Fruit fly (Drosophila melanogaster) whole organism, embryonic: ENCODE results near the gene lectin-33A.

ENCODE experiments used
- CG12071 ChIP-seq: fragments of 200-800 bp; sonication (Bioruptor generic); optimal IDR thresholded peaks from 3 replicates; lab custom pipeline; 2018; ENCODE audit warnings: missing biosample characterization, mild to moderate bottlenecking, missing genetic modification characterization
- CG12236 ChIP-seq: fragments of 200-800 bp; sonication (Bioruptor generic); optimal IDR thresholded peaks from 2 replicates; lab custom pipeline; 2016; ENCODE audit warnings: missing biosample characterization, missing genetic modification characterization
- CG14014 ChIP-seq: fragments of 200-800 bp; sonication (Bioruptor generic); IDR thresholded peaks from 2 replicates; pipeline ENCODE4 v1.3.6; 2022; ENCODE audit warnings: missing biosample characterization, missing genetic modification characterization
- CG14441 ChIP-seq: fragments of 200-800 bp; sonication (Bioruptor generic); IDR thresholded peaks from 2 replicates; pipeline ENCODE4 v1.3.6; 2022; ENCODE audit warnings: missing biosample characterization, missing genetic modification characterization
- CG14710 ChIP-seq: fragments of 200-800 bp; sonication (Bioruptor generic); optimal IDR thresholded peaks from 3 replicates; lab custom pipeline; 2019; ENCODE audit warnings: missing biosample characterization, mild to moderate bottlenecking, missing genetic modification characterization, moderate library complexity
- CG15011 ChIP-seq: fragments of 200-800 bp; sonication (Bioruptor generic); optimal IDR thresholded peaks from 3 replicates; lab custom pipeline; 2018; ENCODE audit warnings: missing biosample characterization, mild to moderate bottlenecking, missing genetic modification characterization
- CG15601 ChIP-seq: fragments of 200-800 bp; sonication (Bioruptor generic); optimal IDR thresholded peaks from 3 replicates; lab custom pipeline; 2019; ENCODE audit warnings: missing biosample characterization, mild to moderate bottlenecking, missing genetic modification characterization, moderate library complexity
- CG1603 ChIP-seq: fragments of 200-800 bp; sonication (Bioruptor generic); optimal IDR thresholded peaks from 2 replicates; lab custom pipeline; 2019; ENCODE audit warnings: missing biosample characterization, mild to moderate bottlenecking, missing genetic modification characterization, moderate library complexity
- CG16813 ChIP-seq: fragments of 200-800 bp; sonication (Bioruptor generic); IDR thresholded peaks from 3 replicates; pipeline ENCODE4 v1.3.6; 2022; ENCODE audit warnings: missing biosample characterization, missing genetic modification characterization; ENCODE audit not compliant: partially characterized antibody
- CG2120 ChIP-seq: fragments of 200-800 bp; sonication (Bioruptor generic); optimal IDR thresholded peaks from 3 replicates; lab custom pipeline; 2016; ENCODE audit warnings: missing biosample characterization, missing genetic modification characterization
- CG2202 ChIP-seq: fragments of 200-800 bp; sonication (Bioruptor generic); optimal IDR thresholded peaks from 2 replicates; lab custom pipeline; 2018; ENCODE audit warnings: missing biosample characterization, mild to moderate bottlenecking, missing genetic modification characterization
- CG2875 ChIP-seq: fragments of 200-800 bp; sonication (Bioruptor generic); optimal IDR thresholded peaks from 2 replicates; lab custom pipeline; 2017; ENCODE audit warnings: missing biosample characterization, mild to moderate bottlenecking, missing genetic modification characterization, missing genetic modification reagents
- CG34224 ChIP-seq: fragments of 200-800 bp; sonication (Bioruptor generic); IDR thresholded peaks from 3 replicates; pipeline ENCODE4 v1.3.6; 2022; ENCODE audit warnings: missing biosample characterization, missing genetic modification characterization; ENCODE audit not compliant: partially characterized antibody
- CG34422 ChIP-seq: fragments of 200-800 bp; sonication (Bioruptor generic); IDR thresholded peaks from 3 replicates; pipeline ENCODE4 v1.3.6; 2022; ENCODE audit warnings: missing biosample characterization, missing genetic modification characterization
- CG6254 ChIP-seq: fragments of 200-800 bp; sonication (Bioruptor generic); optimal IDR thresholded peaks from 3 replicates; lab custom pipeline; 2017; ENCODE audit warnings: mild to moderate bottlenecking, missing biosample characterization, missing genetic modification reagents, missing genetic modification characterization
- CG6272 ChIP-seq: fragments of 200-800 bp; sonication (Bioruptor generic); IDR thresholded peaks from 2 replicates; pipeline ENCODE4 v1.3.6; 2022; ENCODE audit warnings: missing biosample characterization, missing genetic modification characterization
- CG6813 ChIP-seq: fragments of 200-800 bp; sonication (Bioruptor generic); optimal IDR thresholded peaks from 2 replicates; lab custom pipeline; 2017; ENCODE audit warnings: missing biosample characterization, missing genetic modification characterization, mild to moderate bottlenecking, moderate library complexity, missing genetic modification reagents
- CG8924 ChIP-seq: fragments of 200-800 bp; optimal IDR thresholded peaks from 3 replicates; lab custom pipeline; 2019; ENCODE audit warnings: missing biosample characterization, mild to moderate bottlenecking, missing genetic modification characterization, moderate library complexity
- Camta ChIP-seq: fragments of 200-800 bp; sonication (Bioruptor generic); optimal IDR thresholded peaks from 2 replicates; lab custom pipeline; 2016; ENCODE audit warnings: missing biosample characterization, missing genetic modification characterization
- Dbx ChIP-seq: fragments of 200-800 bp; sonication (Bioruptor generic); IDR thresholded peaks from 3 replicates; pipeline ENCODE4 v1.3.6; 2022; ENCODE audit warnings: missing biosample characterization, missing genetic modification characterization
- Dip3 ChIP-seq: fragments of 200-800 bp; sonication (Bioruptor generic); optimal IDR thresholded peaks from 3 replicates; lab custom pipeline; 2016; ENCODE audit warnings: missing biosample characterization, missing genetic modification characterization
- Jarid2 ChIP-seq: fragments of 200-800 bp; sonication (Bioruptor generic); optimal IDR thresholded peaks from 3 replicates; lab custom pipeline; 2017; ENCODE audit warnings: mild to moderate bottlenecking, missing biosample characterization, missing genetic modification reagents, missing genetic modification characterization
- Mrtf ChIP-seq: fragments of 200-800 bp; sonication (Bioruptor generic); IDR thresholded peaks from 3 replicates; pipeline ENCODE4 v1.3.6; 2022; ENCODE audit warnings: missing biosample characterization, missing genetic modification characterization
- Myb ChIP-seq: fragments of 200-800 bp; sonication (Bioruptor generic); optimal IDR thresholded peaks from 2 replicates; lab custom pipeline; 2016; ENCODE audit warnings: missing biosample characterization, missing genetic modification characterization
- Oli ChIP-seq: fragments of 200-800 bp; sonication (Bioruptor generic); optimal IDR thresholded peaks from 2 replicates; lab custom pipeline; 2018; ENCODE audit warnings: missing biosample characterization, mild to moderate bottlenecking, missing genetic modification characterization, moderate library complexity
- Pdp1 ChIP-seq, 2 experiments: fragments of 200-800 bp; sonication (Bioruptor generic); optimal IDR thresholded peaks; 3 replicates each; lab custom pipeline; 2016; ENCODE audit warnings: missing biosample characterization in 2 of 2, missing genetic modification characterization in 2 of 2, mild to moderate bottlenecking in 1 of 2, moderate library complexity in 1 of 2
- Ravus ChIP-seq: fragments of 200-800 bp; sonication (Bioruptor generic); IDR thresholded peaks from 2 replicates; pipeline ENCODE4 v1.3.6; 2022; ENCODE audit warnings: missing biosample characterization, missing genetic modification characterization
- Tbp ChIP-seq: fragments of >200 bp; optimal IDR thresholded peaks from 2 replicates; lab custom pipeline; 2018; ENCODE audit warnings: missing biosample characterization, missing genetic modification characterization
- Vsx1 ChIP-seq: fragments of 200-800 bp; sonication (Bioruptor generic); optimal IDR thresholded peaks from 2 replicates; lab custom pipeline; 2017; ENCODE audit warnings: missing biosample characterization, mild to moderate bottlenecking, missing genetic modification characterization, missing genetic modification reagents
- YL-1 ChIP-seq: fragments of 200-800 bp; sonication (Bioruptor generic); optimal IDR thresholded peaks from 3 replicates; lab custom pipeline; 2017; ENCODE audit warnings: missing biosample characterization, mild to moderate bottlenecking, missing genetic modification characterization
- ara ChIP-seq: fragments of 200-800 bp; sonication (Bioruptor generic); IDR thresholded peaks from 2 replicates; pipeline ENCODE4 v1.3.6; 2022; ENCODE audit warnings: missing biosample characterization, missing genetic modification characterization
- caup ChIP-seq: fragments of 200-800 bp; sonication (Bioruptor generic); optimal IDR thresholded peaks from 3 replicates; lab custom pipeline; 2017; ENCODE audit warnings: missing biosample characterization, mild to moderate bottlenecking, missing genetic modification characterization, moderate library complexity; ENCODE audit not compliant: severe bottlenecking
- cg ChIP-seq: fragments of 200-800 bp; sonication (Bioruptor generic); optimal IDR thresholded peaks from 3 replicates; lab custom pipeline; 2019; ENCODE audit warnings: missing biosample characterization, mild to moderate bottlenecking, missing genetic modification characterization, moderate library complexity
- dpn ChIP-seq, 2 experiments: fragments of 200-800 bp; sonication (Bioruptor generic); optimal IDR thresholded peaks; 3 replicates each; lab custom pipeline; 2016; ENCODE audit warnings: missing biosample characterization in 2 of 2, missing genetic modification characterization in 2 of 2
- fd3F ChIP-seq: fragments of 200-800 bp; sonication (Bioruptor generic); optimal IDR thresholded peaks from 2 replicates; lab custom pipeline; 2018; ENCODE audit warnings: missing biosample characterization, mild to moderate bottlenecking, missing genetic modification characterization, moderate library complexity
- gro ChIP-seq: fragments of 200-800 bp; sonication (Bioruptor generic); optimal IDR thresholded peaks from 2 replicates; lab custom pipeline; 2016; ENCODE audit warnings: missing biosample characterization, missing genetic modification characterization
- hkb ChIP-seq, 2 experiments: fragments of 200-800 bp in 1 of 2; fragments of >200 bp in 1 of 2; sonication (Bioruptor generic) in 1 of 2; IDR thresholded peaks in 1 of 2; optimal IDR thresholded peaks in 1 of 2; 2 replicates each; pipeline versions ENCODE4 v1.3.6 to Lab custom; 2017 to 2022; ENCODE audit warnings: missing biosample characterization in 1 of 2, missing genetic modification characterization in 1 of 2
- knrl ChIP-seq: fragments of 200-800 bp; sonication (Bioruptor generic); IDR thresholded peaks from 3 replicates; pipeline ENCODE4 v1.3.6; 2022; ENCODE audit warnings: missing biosample characterization, missing genetic modification characterization; ENCODE audit not compliant: partially characterized antibody
- nom ChIP-seq: fragments of 200-800 bp; sonication (Bioruptor generic); optimal IDR thresholded peaks from 2 replicates; lab custom pipeline; 2017; ENCODE audit warnings: missing biosample characterization, missing genetic modification characterization, mild to moderate bottlenecking, moderate library complexity, missing genetic modification reagents
- pb ChIP-seq: fragments of 200-800 bp; sonication (Bioruptor generic); optimal IDR thresholded peaks from 3 replicates; lab custom pipeline; 2016; ENCODE audit warnings: missing biosample characterization, missing genetic modification characterization
- peb ChIP-seq: fragments of 200-800 bp; sonication (Bioruptor generic); IDR thresholded peaks from 2 replicates; pipeline ENCODE4 v1.3.6; 2022; ENCODE audit warnings: missing biosample characterization, missing genetic modification characterization
- psq ChIP-seq: fragments of 200-800 bp; sonication (Bioruptor generic); optimal IDR thresholded peaks from 2 replicates; lab custom pipeline; 2017; ENCODE audit warnings: missing biosample characterization, missing genetic modification characterization
- ranshi ChIP-seq: fragments of 200-800 bp; sonication (Bioruptor generic); IDR thresholded peaks from 2 replicates; pipeline ENCODE4 v1.3.6; 2022; ENCODE audit warnings: missing biosample characterization, missing genetic modification characterization
- ro ChIP-seq: fragments of 200-800 bp; sonication (Bioruptor generic); IDR thresholded peaks from 2 replicates; pipeline ENCODE4 v1.3.6; 2022; ENCODE audit warnings: missing biosample characterization, missing genetic modification characterization
- salm ChIP-seq: fragments of 200-800 bp; sonication (Bioruptor generic); optimal IDR thresholded peaks from 2 replicates; lab custom pipeline; 2018; ENCODE audit warnings: missing biosample characterization, mild to moderate bottlenecking, missing genetic modification characterization
- sens ChIP-seq: fragments of 200-800 bp; sonication (Bioruptor generic); peaks from one replicate; lab custom pipeline; 2016; ENCODE audit warnings: missing biosample characterization, missing genetic modification characterization
- stc ChIP-seq: fragments of 200-800 bp; sonication (Bioruptor generic); IDR thresholded peaks from 2 replicates; pipeline ENCODE4 v1.3.6; 2022; ENCODE audit warnings: missing biosample characterization, missing genetic modification characterization
- stwl ChIP-seq: fragments of 200-800 bp; sonication (Bioruptor generic); optimal IDR thresholded peaks from 3 replicates; lab custom pipeline; 2018; ENCODE audit warnings: missing biosample characterization, mild to moderate bottlenecking, missing genetic modification characterization, moderate library complexity
- wdn ChIP-seq: fragments of 200-800 bp; sonication (Bioruptor generic); IDR thresholded peaks from 2 replicates; pipeline ENCODE4 v1.3.6; 2022; ENCODE audit warnings: missing biosample characterization, missing genetic modification characterization

Gene lectin-33A

dm6 chr2L:10976046-10976863 lies 25.6 kb upstream of the lectin-33A start, which contains the start of the genes ATPsynG and SCAR (continued):
- TF ChIP-seq knrl (GFP tag; lab: Robert Waterston, UW), result no peak
- no peak for TF ChIP-seq nom (GFP tag; lab: Kevin White, UChicago)
- no peak for TF ChIP-seq caup (GFP tag; lab: Kevin White, UChicago)
- TF ChIP-seq Jarid2 (GFP tag; lab: Kevin White, UChicago), result no peak
- no peak for TF ChIP-seq CG12236 (GFP tag; lab: Kevin White, UChicago)
- no peak for TF ChIP-seq CG14014 (GFP tag; lab: Robert Waterston, UW)
- TF ChIP-seq Camta, result no peak
- TF ChIP-seq stc (GFP tag; lab: Robert Waterston, UW), result no peak
- TF ChIP-seq peb, result no peak
- TF ChIP-seq CG2202 (tag; lab: Kevin White, UChicago), result no peak
- TF ChIP-seq Oli (tag; lab: Kevin White, UChicago), result no peak
- no peak for TF ChIP-seq hkb (optimal IDR thresholded peaks at IDR 0.05; lab: Kevin White, UChicago)
- no peak for TF ChIP-seq hkb (GFP tag; IDR thresholded peaks at IDR 0.05; lab: Robert Waterston, UW)
- no peak for TF ChIP-seq CG6254 (GFP tag; lab: Kevin White, UChicago)
- no peak for TF ChIP-seq Vsx1 (GFP tag; lab: Kevin White, UChicago)
- no peak for TF ChIP-seq CG34422 (GFP tag; lab: Robert Waterston, UW)
- peak; percentile 41 for TF ChIP-seq stwl (tag; lab: Kevin White, UChicago)
- no peak for TF ChIP-seq CG12071 (GFP tag; lab: Kevin White, UChicago)
- TF ChIP-seq CG15011 (GFP tag; lab: Kevin White, UChicago), result no peak
- no peak for TF ChIP-seq CG2875 (GFP tag; lab: Kevin White, UChicago)
- TF ChIP-seq CG8924 (tag; lab: Kevin White, UChicago), result peak; percentile 29
- TF ChIP-seq psq, result no peak
- TF ChIP-seq CG15601 (tag; lab: Kevin White, UChicago), result peak; percentile 5
- TF ChIP-seq CG34224, result no peak
- TF ChIP-seq fd3F, result no peak
- TF ChIP-seq Myb (GFP tag; lab: Kevin White, UChicago), result peak; percentile 11
- TF ChIP-seq dpn (GFP tag; optimal IDR thresholded peaks at IDR 0.05; lab: Kevin White, UChicago), result no peak
- TF ChIP-seq CG6272, result no peak
- no peak for TF ChIP-seq salm (tag; lab: Kevin White, UChicago)
- TF ChIP-seq CG16813 (GFP tag; lab: Robert Waterston, UW), result no peak
- no peak for TF ChIP-seq CG2120 (GFP tag; lab: Kevin White, UChicago)
- TF ChIP-seq pb (GFP tag; lab: Kevin White, UChicago), result no peak
- no peak for TF ChIP-seq sens (GFP tag; lab: Kevin White, UChicago)
- TF ChIP-seq Dbx (GFP tag; lab: Robert Waterston, UW), result peak; percentile 34; the same call in 1 of the 3 replicates
- TF ChIP-seq CG14441 (GFP tag; lab: Robert Waterston, UW), result no peak
- TF ChIP-seq ranshi (GFP tag; lab: Robert Waterston, UW), result no peak
- TF ChIP-seq Mrtf (GFP tag; lab: Robert Waterston, UW), result no peak
- TF ChIP-seq cg (GFP tag; lab: Kevin White, UChicago), result no peak
- TF ChIP-seq ro, result no peak
- no peak for TF ChIP-seq CG1603 (tag; lab: Kevin White, UChicago)
- no peak for TF ChIP-seq ara (GFP tag; lab: Robert Waterston, UW)
- no peak for TF ChIP-seq gro
- TF ChIP-seq Ravus, result no peak
- peak in 1 of 2 experiments; percentile 98 for TF ChIP-seq Pdp1 (GFP tag; optimal IDR thresholded peaks at IDR 0.05; lab: Kevin White, UChicago)
- TF ChIP-seq Tbp (GFP tag; lab: Kevin White, UChicago), result no peak
- no peak for TF ChIP-seq wdn (GFP tag; lab: Robert Waterston, UW)
- peak; percentile 47 for TF ChIP-seq CG14710 (tag; lab: Kevin White, UChicago)
- peak; percentile 79 for TF ChIP-seq YL-1 (GFP tag; lab: Kevin White, UChicago)
- TF ChIP-seq Dip3 (GFP tag; lab: Kevin White, UChicago), result no peak
- TF ChIP-seq CG6813 (GFP tag; lab: Kevin White, UChicago), result no peak
